Fruit fly (Drosophila melanogaster) whole organism, pupa: Measurements from ENCODE around the gene Fcp3C.

ENCODE experiments used
- CG10348 ChIP-seq: fragments of 200-800 bp; sonication (Bioruptor generic); IDR thresholded peaks from 2 replicates; pipeline ENCODE4 v1.3.6; 2022; ENCODE audit warnings: missing biosample characterization, missing genetic modification characterization
- CG12605 ChIP-seq: fragments of 200-800 bp; sonication (Bioruptor generic); IDR thresholded peaks from 2 replicates; pipeline ENCODE4 v1.3.6; 2022; ENCODE audit warnings: missing biosample characterization, missing genetic modification characterization
- CG13204 ChIP-seq: fragments of 200-800 bp; sonication (Bioruptor generic); optimal IDR thresholded peaks from 2 replicates; lab custom pipeline; 2018; ENCODE audit warnings: missing biosample characterization, mild to moderate bottlenecking, missing genetic modification characterization, moderate library complexity
- CG14655 ChIP-seq: fragments of 200-800 bp; sonication (Bioruptor generic); optimal IDR thresholded peaks from 3 replicates; lab custom pipeline; 2017; ENCODE audit warnings: mild to moderate bottlenecking, missing biosample characterization, missing genetic modification reagents, missing genetic modification characterization
- CG15710 ChIP-seq: fragments of 200-800 bp; sonication (Bioruptor generic); optimal IDR thresholded peaks from 2 replicates; lab custom pipeline; 2018; ENCODE audit warnings: missing biosample characterization, mild to moderate bottlenecking, missing genetic modification characterization, moderate library complexity
- CG17806 ChIP-seq: fragments of 200-800 bp; sonication (Bioruptor generic); optimal IDR thresholded peaks from 2 replicates; lab custom pipeline; 2018; ENCODE audit warnings: missing biosample characterization, mild to moderate bottlenecking, missing genetic modification characterization, moderate library complexity
- CG32121 ChIP-seq: fragments of 200-800 bp; sonication (Bioruptor generic); IDR thresholded peaks from 2 replicates; pipeline ENCODE4 v1.3.6; 2022; ENCODE audit warnings: missing biosample characterization, missing genetic modification characterization
- CG34367 ChIP-seq: fragments of 200-800 bp; sonication (Bioruptor generic); optimal IDR thresholded peaks from 2 replicates; lab custom pipeline; 2018; ENCODE audit warnings: missing biosample characterization, mild to moderate bottlenecking, missing genetic modification characterization
- CG4496 ChIP-seq: fragments of 200-800 bp; sonication (Bioruptor generic); IDR thresholded peaks from 3 replicates; pipeline ENCODE4 v1.3.6; 2022; ENCODE audit warnings: missing biosample characterization, missing genetic modification characterization
- CG8159 ChIP-seq: fragments of 200-800 bp; sonication (Bioruptor generic); optimal IDR thresholded peaks from 3 replicates; lab custom pipeline; 2018; ENCODE audit warnings: missing biosample characterization, mild to moderate bottlenecking, missing genetic modification characterization, moderate library complexity
- CG8301 ChIP-seq: fragments of 200-800 bp; sonication (Bioruptor generic); optimal IDR thresholded peaks from 2 replicates; lab custom pipeline; 2018; ENCODE audit warnings: missing biosample characterization, mild to moderate bottlenecking, missing genetic modification characterization
- CG9948 ChIP-seq: fragments of 200-800 bp; sonication (Bioruptor generic); optimal IDR thresholded peaks from 2 replicates; lab custom pipeline; 2018; ENCODE audit warnings: missing biosample characterization, mild to moderate bottlenecking, missing genetic modification characterization, moderate library complexity
- D1 ChIP-seq: fragments of 200-800 bp; sonication (Bioruptor generic); optimal IDR thresholded peaks from 2 replicates; lab custom pipeline; 2018; ENCODE audit warnings: missing biosample characterization, mild to moderate bottlenecking, missing genetic modification characterization, moderate library complexity
- EcR ChIP-seq: fragments of 200-800 bp; sonication (Bioruptor generic); optimal IDR thresholded peaks from 3 replicates; lab custom pipeline; 2019; ENCODE audit warnings: missing biosample characterization, missing genetic modification characterization, mild to moderate bottlenecking, moderate library complexity, missing genetic modification reagents
- Ets98B ChIP-seq: fragments of 200-800 bp; sonication (Bioruptor generic); IDR thresholded peaks from 2 replicates; pipeline ENCODE4 v1.3.6; 2022; ENCODE audit warnings: missing biosample characterization, missing genetic modification characterization
- Pif1A ChIP-seq: fragments of 200-800 bp; sonication (Bioruptor generic); optimal IDR thresholded peaks from 3 replicates; lab custom pipeline; 2016; ENCODE audit warnings: missing biosample characterization, missing genetic modification characterization
- Pif1B ChIP-seq: fragments of 200-800 bp; sonication (Bioruptor generic); optimal IDR thresholded peaks from 3 replicates; lab custom pipeline; 2016; ENCODE audit warnings: missing biosample characterization, missing genetic modification characterization
- Snoo ChIP-seq: fragments of 200-800 bp; sonication (Bioruptor generic); optimal IDR thresholded peaks from 3 replicates; lab custom pipeline; 2017; ENCODE audit warnings: missing biosample characterization, mild to moderate bottlenecking, missing genetic modification characterization, inconsistent platforms
- fd96Ca ChIP-seq: fragments of 200-800 bp; sonication (Bioruptor generic); IDR thresholded peaks from 3 replicates; pipeline ENCODE4 v1.3.6; 2022; ENCODE audit warnings: missing biosample characterization, missing genetic modification characterization
- gl ChIP-seq: fragments of 200-800 bp; sonication (Bioruptor generic); optimal IDR thresholded peaks from 2 replicates; lab custom pipeline; 2018; ENCODE audit warnings: missing biosample characterization, mild to moderate bottlenecking, missing genetic modification characterization
- rn ChIP-seq: fragments of 200-800 bp; sonication (Bioruptor generic); IDR thresholded peaks from 2 replicates; pipeline ENCODE4 v1.3.6; 2022; ENCODE audit warnings: missing biosample characterization, missing genetic modification characterization

Gene Fcp3C

dm6 chrX:3174881-3175874 lies 904 bp upstream of the Fcp3C start, which contains the start of gene CG3939:
TSS of gene CG3939 (plus strand) at chrX:3175018.
- TF ChIP-seq CG13204 (GFP tag; lab: Kevin White, UChicago) (peak; percentile 16), CG17806 (tag; lab: Kevin White, UChicago) (no peak), D1 (tag; lab: Kevin White, UChicago) (no peak), Snoo (tag; lab: Kevin White, UChicago) (no peak), Pif1B (GFP tag; lab: Kevin White, UChicago) (peak; percentile 8), CG12605 (GFP tag; lab: Robert Waterston, UW) (peak; percentile 81), rn (GFP tag; lab: Robert Waterston, UW) (no peak), Ets98B (GFP tag; lab: Robert Waterston, UW) (0 out of 2 replicates have a peak, but pooled peaks have one; percentile 13), CG8301 (no peak), CG14655 (GFP tag; lab: Kevin White, UChicago) (peak; percentile 7), CG32121 (GFP tag; lab: Robert Waterston, UW) (no peak), CG34367 (tag; lab: Kevin White, UChicago) (peak; percentile 30), CG15710 (tag; lab: Kevin White, UChicago) (peak; percentile 0), CG9948 (no peak), Pif1A (GFP tag; lab: Kevin White, UChicago) (peak; percentile 25), fd96Ca (GFP tag; lab: Robert Waterston, UW) (0 out of 3 replicates have a peak, but pooled peaks have one; percentile 46), CG8159 (tag; lab: Kevin White, UChicago) (peak; percentile 21), CG10348 (GFP tag; lab: Robert Waterston, UW) (no peak), gl (tag; lab: Kevin White, UChicago) (peak; percentile 55), EcR (GFP tag; lab: Kevin White, UChicago) (no peak), CG4496 (peak; percentile 69)

- peak; percentile 9 for TF ChIP-seq Pif1B (GFP tag; lab: Kevin White, UChicago)
- no peak for TF ChIP-seq gl (tag; lab: Kevin White, UChicago)
- no peak for TF ChIP-seq CG14655 (GFP tag; lab: Kevin White, UChicago)
- peak; percentile 17 for TF ChIP-seq CG17806 (tag; lab: Kevin White, UChicago)
- TF ChIP-seq CG12605 (GFP tag; lab: Robert Waterston, UW): no peak
- no peak for TF ChIP-seq CG8159 (tag; lab: Kevin White, UChicago)
- TF ChIP-seq CG4496: peak; percentile 55; the same call in 1 of the 3 replicates
- peak; percentile 49; the same call in 1 of the 3 replicates for TF ChIP-seq fd96Ca (GFP tag; lab: Robert Waterston, UW)
- no peak for TF ChIP-seq Snoo (tag; lab: Kevin White, UChicago)
- no peak for TF ChIP-seq CG13204 (GFP tag; lab: Kevin White, UChicago)
- TF ChIP-seq Ets98B (GFP tag; lab: Robert Waterston, UW): peak; percentile 12; the same call in 1 of the 2 replicates
- no peak for TF ChIP-seq rn (GFP tag; lab: Robert Waterston, UW)
- no peak for TF ChIP-seq CG34367 (tag; lab: Kevin White, UChicago)
- 0 out of 2 replicates have a peak, but pooled peaks have one; percentile 7 for TF ChIP-seq CG32121 (GFP tag; lab: Robert Waterston, UW)
- TF ChIP-seq Pif1A (GFP tag; lab: Kevin White, UChicago): peak; percentile 47
- no peak for TF ChIP-seq CG10348 (GFP tag; lab: Robert Waterston, UW)
- TF ChIP-seq EcR (GFP tag; lab: Kevin White, UChicago): no peak
- no peak for TF ChIP-seq D1 (tag; lab: Kevin White, UChicago)
- peak; percentile 3 for TF ChIP-seq CG15710 (tag; lab: Kevin White, UChicago)
- TF ChIP-seq CG8301: peak; percentile 2
- TF ChIP-seq CG9948: no peak
Observed at dm6 chrX:3173072-3173471, 1.2 kb downstream of the Fcp3C start, which contains the start of gene CG18508. TSS of gene CG18508 (minus strand) at chrX:3173140.

- TF ChIP-seq Ets98B (GFP tag; lab: Robert Waterston, UW) (no peak), fd96Ca (GFP tag; lab: Robert Waterston, UW) (no peak)
Observed at dm6 chrX:3172217-3172616, 2.1 kb downstream of the Fcp3C start.

dm6 chrX:3162405-3163256 lies 11.6 kb downstream of the Fcp3C start:
- TF ChIP-seq CG34367 (tag; lab: Kevin White, UChicago) (peak; percentile 91), fd96Ca (GFP tag; lab: Robert Waterston, UW) (peak; percentile 89), Ets98B (GFP tag; lab: Robert Waterston, UW) (peak; percentile 93), Snoo (tag; lab: Kevin White, UChicago) (peak; percentile 89), EcR (GFP tag; lab: Kevin White, UChicago) (no peak), CG9948 (peak; percentile 90), CG10348 (GFP tag; lab: Robert Waterston, UW) (peak; percentile 61), CG8301 (peak; percentile 93), CG13204 (GFP tag; lab: Kevin White, UChicago) (peak; percentile 18), CG17806 (tag; lab: Kevin White, UChicago) (peak; percentile 89), Pif1B (GFP tag; lab: Kevin White, UChicago) (peak; percentile 89), gl (tag; lab: Kevin White, UChicago) (peak; percentile 68), rn (GFP tag; lab: Robert Waterston, UW) (peak; percentile 84), Pif1A (GFP tag; lab: Kevin White, UChicago) (peak; percentile 89), CG14655 (GFP tag; lab: Kevin White, UChicago) (peak; percentile 92), D1 (tag; lab: Kevin White, UChicago) (peak; percentile 54), CG4496 (peak; percentile 94), CG32121 (GFP tag; lab: Robert Waterston, UW) (peak; percentile 93), CG12605 (GFP tag; lab: Robert Waterston, UW) (peak; percentile 50; the same call in 1 of the 2 replicates), CG15710 (tag; lab: Kevin White, UChicago) (peak; percentile 90), CG8159 (tag; lab: Kevin White, UChicago) (peak; percentile 93)
